Fruit fly (Drosophila melanogaster) Kc167 (cell line): Measurements from ENCODE around the gene CG13458.

Experiments used
- Myc ChIP-seq: fragments of >200 bp; optimal IDR thresholded peaks from 2 replicates; lab custom pipeline; 2017; ENCODE audit warnings: missing external identifiers
- Sin3A ChIP-seq: fragments of >200 bp; optimal IDR thresholded peaks from 2 replicates; lab custom pipeline; 2018; ENCODE audit warnings: missing external identifiers
- h ChIP-seq: fragments of >200 bp; optimal IDR thresholded peaks from 3 replicates; lab custom pipeline; 2018; ENCODE audit warnings: missing external identifiers
- insv ChIP-seq: fragments of >200 bp; optimal IDR thresholded peaks from 3 replicates; lab custom pipeline; 2018; ENCODE audit warnings: missing external identifiers
- psq ChIP-seq: fragments of >200 bp; optimal IDR thresholded peaks from 2 replicates; lab custom pipeline; 2017; ENCODE audit warnings: missing external identifiers
- ttk ChIP-seq: sonication (Bioruptor generic); optimal IDR thresholded peaks from 2 replicates; lab custom pipeline; 2017; ENCODE audit warnings: missing external identifiers

CG13458 gene

DNA sequence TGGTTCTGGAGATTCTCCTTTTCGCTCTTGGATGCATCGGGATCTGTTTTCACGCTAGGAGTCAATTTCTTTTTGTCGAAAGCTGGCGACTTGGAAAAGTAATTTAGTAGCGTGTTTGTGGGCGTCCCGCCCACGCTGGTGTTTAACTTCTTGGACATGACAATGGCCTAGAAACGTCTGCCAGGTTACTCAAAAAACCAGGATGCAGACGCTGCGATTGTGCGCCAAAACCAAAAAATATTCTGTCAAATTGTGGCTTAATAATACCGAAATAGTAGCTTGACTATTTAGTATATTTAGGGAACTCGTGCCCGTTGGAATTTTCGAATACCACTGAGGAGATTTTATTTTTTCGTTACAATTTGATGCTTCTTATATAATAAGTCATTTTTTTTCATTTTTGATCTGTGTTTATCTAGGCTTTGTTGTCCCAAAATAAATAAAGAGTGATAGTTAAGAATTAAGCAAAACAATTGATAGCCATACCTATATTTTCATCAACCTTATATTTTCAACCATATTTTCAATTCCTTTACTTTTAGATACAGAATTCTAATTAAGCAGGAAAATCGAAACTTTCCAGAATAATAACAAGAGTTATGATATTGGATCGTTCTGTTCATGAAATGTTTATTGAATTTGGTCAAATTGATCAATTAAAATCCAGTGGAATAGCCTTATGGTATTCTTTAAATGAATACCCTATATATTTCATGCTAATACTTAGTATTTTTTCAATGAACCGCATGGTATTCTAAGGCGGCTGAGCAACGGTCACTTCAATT lies 45.2 kb downstream of the CG13458 start, which contains the start of the genes Msh6 and Prp31:
Gene Msh6 (minus strand): TSS at position 233 of the 785 bp plus-strand sequence.
Gene Prp31 (plus strand): TSS at position 771 of the 785 bp plus-strand sequence.
- TF ChIP-seq Myc (lab: Kevin White, UChicago) (no peak), h (no peak), insv (lab: Kevin White, UChicago) (no peak), psq (lab: Kevin White, UChicago) (no peak), Sin3A (lab: Kevin White, UChicago) (no peak), ttk (lab: Kevin White, UChicago) (no peak)

DNA sequence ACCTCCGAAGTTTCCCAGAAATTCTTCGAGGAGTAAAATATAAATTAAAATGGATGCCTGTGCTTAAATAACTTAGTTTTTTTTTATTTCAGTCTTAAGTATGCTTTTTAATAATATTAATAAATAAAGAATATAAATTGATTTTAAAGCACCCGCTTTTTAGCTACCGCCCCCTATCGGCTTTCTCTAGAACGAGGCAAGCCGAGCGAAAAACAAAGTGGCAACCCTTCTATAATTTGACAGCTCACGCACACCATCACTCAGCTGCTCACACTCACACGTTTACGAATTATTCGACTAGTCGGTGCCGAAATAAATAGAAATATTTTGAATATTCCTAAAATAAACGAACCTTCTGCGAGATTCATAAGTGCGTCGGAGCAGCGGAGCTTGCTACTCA lies 48.2 kb downstream of the CG13458 start, which contains the start of gene CG6878:
Gene CG6878 (plus strand): TSS at position 269 of the 400 bp plus-strand sequence.
- TF ChIP-seq insv (lab: Kevin White, UChicago), result no peak
- no peak for TF ChIP-seq psq (lab: Kevin White, UChicago)
- no peak for TF ChIP-seq h
- TF ChIP-seq Myc (lab: Kevin White, UChicago), result no peak
- no peak for TF ChIP-seq ttk (lab: Kevin White, UChicago)
- no peak for TF ChIP-seq Sin3A (lab: Kevin White, UChicago)

DNA sequence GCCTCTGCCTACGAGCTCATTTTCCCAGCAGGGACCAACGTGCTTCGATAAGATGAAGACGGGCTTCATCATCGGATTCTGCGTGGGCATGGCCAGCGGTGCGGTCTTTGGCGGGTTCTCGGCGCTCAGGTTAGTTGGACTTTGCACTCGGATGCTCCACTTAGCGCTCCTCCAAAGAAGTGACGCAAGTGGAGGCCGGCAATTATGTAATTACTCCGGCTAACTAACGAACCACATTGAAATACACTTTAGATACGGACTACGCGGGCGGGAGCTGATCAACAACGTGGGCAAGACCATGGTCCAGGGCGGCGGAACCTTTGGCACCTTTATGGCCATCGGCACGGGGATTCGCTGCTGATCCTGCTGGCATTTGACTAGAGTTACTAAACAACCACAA lies 48.6 kb downstream of the CG13458 start:
- TF ChIP-seq h, result no peak
- no peak for TF ChIP-seq psq (lab: Kevin White, UChicago)
- TF ChIP-seq Myc (lab: Kevin White, UChicago), result no peak

DNA sequence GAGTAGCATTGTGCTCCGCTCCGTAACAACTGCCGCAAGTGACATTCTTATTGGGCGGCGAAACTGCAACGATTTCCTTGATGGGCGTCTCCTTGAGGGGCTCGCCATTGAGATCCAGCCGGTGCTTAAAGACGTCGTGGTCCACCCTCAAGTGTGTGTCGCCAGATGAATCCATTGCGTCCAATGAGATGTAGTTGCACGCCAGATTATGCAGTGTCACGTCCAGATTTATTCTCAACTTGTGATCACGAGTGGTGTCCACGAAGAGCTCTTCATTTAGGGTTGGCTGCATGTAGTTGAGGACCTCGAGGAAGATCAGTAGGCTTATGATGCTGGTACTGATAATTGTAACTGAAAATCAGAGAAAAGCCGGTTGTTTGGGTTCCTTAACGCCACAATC lies 49.6 kb downstream of the CG13458 start:
- TF ChIP-seq ttk (lab: Kevin White, UChicago), result no peak
- no peak for TF ChIP-seq Myc (lab: Kevin White, UChicago)
- no peak for TF ChIP-seq Sin3A (lab: Kevin White, UChicago)
- TF ChIP-seq psq (lab: Kevin White, UChicago), result no peak
- no peak for TF ChIP-seq insv (lab: Kevin White, UChicago)
- TF ChIP-seq h, result no peak

DNA sequence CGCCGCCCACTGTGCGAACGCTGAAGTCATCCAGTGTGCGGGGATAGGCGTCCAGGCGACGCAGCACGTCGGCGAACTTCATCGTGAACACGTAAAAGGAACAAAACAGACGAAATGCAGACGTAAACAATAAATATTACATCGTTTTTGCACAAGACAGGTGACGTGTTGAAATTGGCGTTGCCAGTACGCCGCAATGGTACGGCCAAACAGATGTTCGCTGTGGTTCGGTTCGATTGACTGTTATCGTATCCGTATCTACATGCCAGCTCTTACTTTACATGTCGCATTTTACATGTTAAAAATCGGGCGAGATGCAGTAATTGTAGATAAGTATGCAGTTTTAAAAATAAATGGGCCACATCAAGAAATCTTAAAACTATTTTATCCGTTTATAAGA lies 50.1 kb downstream of the CG13458 start, which contains the start of gene CG7011:
Gene CG7011 (minus strand): TSS at position 215 of the 400 bp plus-strand sequence.
- no peak for TF ChIP-seq Myc (lab: Kevin White, UChicago)
- no peak for TF ChIP-seq h
- no peak for TF ChIP-seq insv (lab: Kevin White, UChicago)
- TF ChIP-seq Sin3A (lab: Kevin White, UChicago), result no peak
- TF ChIP-seq ttk (lab: Kevin White, UChicago), result no peak
- no peak for TF ChIP-seq psq (lab: Kevin White, UChicago)
